Worm (Caenorhabditis elegans) whole organism, L4 larva: ENCODE data around the gene ugt-49.
A peak's percentile ranks its signal among the peaks of the same experiment; 100 is the strongest.

ENCODE experiments used
- F10B5.3 ChIP-seq: sonication (generic microtip); optimal IDR thresholded peaks from 2 replicates; lab custom pipeline; 2016; ENCODE audit warnings: mild to moderate bottlenecking, missing genetic modification characterization, missing compliant biosample characterization
- F26F4.8 ChIP-seq: fragments of 200-800 bp; sonication (Bioruptor generic); conservative IDR thresholded peaks from 2 replicates; pipeline ENCODE4 v1.3.6; 2022; ENCODE audit warnings: missing genetic modification characterization, missing compliant biosample characterization
- F44E2.7 ChIP-seq: fragments of 200-800 bp; sonication (Bioruptor generic); IDR thresholded peaks from 2 replicates; pipeline ENCODE4 v2.1.2; 2022; ENCODE audit warnings: missing genetic modification characterization, missing compliant biosample characterization
- F49E8.2 ChIP-seq: sonication (generic microtip); optimal IDR thresholded peaks from 2 replicates; lab custom pipeline; 2016; ENCODE audit warnings: missing compliant biosample characterization, mild to moderate bottlenecking, missing genetic modification characterization, borderline replicate concordance
- R02D3.7 ChIP-seq: fragments of 150-350 bp; sonication (generic microtip); optimal IDR thresholded peaks from 3 replicates; lab custom pipeline; 2014; ENCODE audit warnings: missing biosample characterization, missing genetic modification characterization
- T20F7.1 ChIP-seq: fragments of 200-800 bp; sonication (Bioruptor generic); optimal IDR thresholded peaks from 2 replicates; lab custom pipeline; 2018; ENCODE audit warnings: mild to moderate bottlenecking, missing genetic modification characterization, missing compliant biosample characterization
- Y105C5A.15 ChIP-seq: fragments of 200-800 bp; sonication (Bioruptor generic); IDR thresholded peaks from 2 replicates; pipeline ENCODE4 v1.3.6; 2022; ENCODE audit warnings: missing genetic modification characterization, missing compliant biosample characterization
- Y5F2A.4 ChIP-seq: fragments of 200-800 bp; sonication (Bioruptor generic); optimal IDR thresholded peaks from 2 replicates; lab custom pipeline; 2018; ENCODE audit warnings: mild to moderate bottlenecking, missing genetic modification characterization, missing compliant biosample characterization
- ZK337.2 ChIP-seq: fragments of 200-800 bp; sonication (Bioruptor generic); IDR thresholded peaks from 2 replicates; pipeline ENCODE4 v1.3.6; 2022; ENCODE audit warnings: missing genetic modification reagents, missing genetic modification characterization, missing compliant biosample characterization
- aha-1 ChIP-seq: fragments of 150-350 bp; peaks from one replicate; lab custom pipeline; 2014; ENCODE audit warnings: missing biosample characterization, missing genetic modification characterization
- aly-2 ChIP-seq: sonication (generic microtip); optimal IDR thresholded peaks from 2 replicates; lab custom pipeline; 2018; ENCODE audit warnings: missing biosample characterization, missing genetic modification characterization
- ceh-20 ChIP-seq: fragments of 200-800 bp; sonication (Bioruptor generic); IDR thresholded peaks from 2 replicates; pipeline ENCODE4 v1.3.6; 2022; ENCODE audit warnings: missing genetic modification reagents, missing genetic modification characterization, missing compliant biosample characterization
- ceh-44 ChIP-seq: fragments of 200-800 bp; sonication (Bioruptor generic); IDR thresholded peaks from 2 replicates; pipeline ENCODE4 v1.3.6; 2022; ENCODE audit warnings: missing genetic modification reagents, missing genetic modification characterization, missing compliant biosample characterization
- ceh-62 ChIP-seq: sonication (generic microtip); optimal IDR thresholded peaks from 2 replicates; lab custom pipeline; 2017; ENCODE audit warnings: missing biosample characterization, missing genetic modification characterization
- ceh-82 ChIP-seq: sonication (generic microtip); optimal IDR thresholded peaks from 2 replicates; lab custom pipeline; 2017; ENCODE audit warnings: missing biosample characterization, missing genetic modification characterization
- ces-1 ChIP-seq: fragments of 150-350 bp; sonication (generic microtip); optimal IDR thresholded peaks from 4 replicates; lab custom pipeline; 2014; ENCODE audit warnings: missing biosample characterization, missing genetic modification reagents, missing genetic modification characterization
- cey-2 ChIP-seq: sonication (generic microtip); optimal IDR thresholded peaks from 3 replicates; lab custom pipeline; 2017; ENCODE audit warnings: missing genetic modification characterization, mild to moderate bottlenecking, missing compliant biosample characterization, antibody characterized with exemption, borderline replicate concordance; ENCODE audit not compliant: insufficient read depth
- daf-12 ChIP-seq: fragments of 150-350 bp; optimal IDR thresholded peaks from 2 replicates; lab custom pipeline; 2014; ENCODE audit warnings: missing biosample characterization, missing genetic modification reagents, missing genetic modification characterization
- daf-19 ChIP-seq: fragments of 200-800 bp; sonication (Bioruptor generic); conservative IDR thresholded peaks from 2 replicates; pipeline ENCODE4 v1.3.6; 2022; ENCODE audit warnings: missing genetic modification characterization, missing compliant biosample characterization
- daf-8 ChIP-seq: fragments of 200-800 bp; sonication (Bioruptor generic); IDR thresholded peaks from 2 replicates; pipeline ENCODE4 v1.3.6; 2022; ENCODE audit warnings: missing genetic modification characterization, missing compliant biosample characterization
- dmd-6 ChIP-seq: fragments of 200-800 bp; sonication (Bioruptor generic); IDR thresholded peaks from 2 replicates; pipeline ENCODE4 v1.3.6; 2022; ENCODE audit warnings: missing genetic modification reagents, missing genetic modification characterization, missing compliant biosample characterization
- duxl-1 ChIP-seq: sonication (generic microtip); optimal IDR thresholded peaks from 2 replicates; lab custom pipeline; 2016; ENCODE audit warnings: mild to moderate bottlenecking, missing genetic modification characterization, moderate library complexity, missing compliant biosample characterization; ENCODE audit not compliant: poor library complexity
- dve-1 ChIP-seq: sonication (generic microtip); optimal IDR thresholded peaks from 2 replicates; lab custom pipeline; 2017; ENCODE audit warnings: antibody characterized with exemption, mild to moderate bottlenecking, missing genetic modification characterization, missing compliant biosample characterization; ENCODE audit not compliant: insufficient read depth
- gei-8 ChIP-seq: fragments of 200-800 bp; sonication (Bioruptor generic); optimal IDR thresholded peaks from 2 replicates; lab custom pipeline; 2018; ENCODE audit warnings: mild to moderate bottlenecking, missing genetic modification characterization, missing compliant biosample characterization
- hif-1 ChIP-seq, 2 experiments: sonication (generic microtip); optimal IDR thresholded peaks; 2 replicates each; lab custom pipeline; 2016 to 2017; ENCODE audit warnings: missing compliant biosample characterization in 2 of 2, missing genetic modification characterization in 2 of 2, missing genetic modification reagents in 2 of 2, missing genotype in 2 of 2, mild to moderate bottlenecking in 1 of 2
- hmg-1.1 ChIP-seq: fragments of 200-800 bp; sonication (Bioruptor generic); IDR thresholded peaks from 2 replicates; pipeline ENCODE4 v1.3.6; 2022; ENCODE audit warnings: missing genetic modification reagents, missing genetic modification characterization, missing compliant biosample characterization
- lin-1 ChIP-seq: fragments of 200-800 bp; sonication (Bioruptor generic); IDR thresholded peaks from 2 replicates; pipeline ENCODE4 v1.3.6; 2022; ENCODE audit warnings: missing genetic modification reagents, missing genetic modification characterization, missing compliant biosample characterization
- lin-13 ChIP-seq: fragments of 150-350 bp; optimal IDR thresholded peaks from 2 replicates; lab custom pipeline; 2014; ENCODE audit warnings: missing biosample characterization, missing genetic modification reagents, missing genetic modification characterization
- lsy-2 ChIP-seq, 2 experiments: fragments of 150-350 bp in 1 of 2; sonication (generic microtip) in 1 of 2; optimal IDR thresholded peaks; 2 replicates each; lab custom pipeline; 2014 to 2017; ENCODE audit warnings: missing biosample characterization in 2 of 2, missing genetic modification characterization in 2 of 2
- madf-5 ChIP-seq, 2 experiments: fragments of 200-800 bp; sonication (Bioruptor generic); IDR thresholded peaks; 2 replicates each; pipeline ENCODE4 v1.3.6; 2022; ENCODE audit warnings: missing compliant biosample characterization in 2 of 2, missing genetic modification characterization in 2 of 2
- madf-9 ChIP-seq: fragments of 200-800 bp; sonication (Bioruptor generic); conservative IDR thresholded peaks from 2 replicates; pipeline ENCODE4 v1.3.6; 2022; ENCODE audit warnings: missing genetic modification reagents, missing genetic modification characterization, missing compliant biosample characterization
- mep-1 ChIP-seq: fragments of 150-350 bp; sonication (generic microtip); optimal IDR thresholded peaks from 3 replicates; lab custom pipeline; 2014; ENCODE audit warnings: missing biosample characterization, missing genetic modification characterization
- mes-2 ChIP-seq: sonication (generic microtip); optimal IDR thresholded peaks from 2 replicates; lab custom pipeline; 2016; ENCODE audit warnings: missing genotype, mild to moderate bottlenecking, missing genetic modification characterization, missing compliant biosample characterization; ENCODE audit not compliant: poor library complexity, severe bottlenecking
- mxl-2 ChIP-seq: fragments of 200-800 bp; sonication (Bioruptor generic); conservative IDR thresholded peaks from 2 replicates; pipeline ENCODE4 v1.3.6; 2022; ENCODE audit warnings: missing genetic modification reagents, missing genetic modification characterization, missing compliant biosample characterization
- mxl-3 ChIP-seq: fragments of 200-800 bp; sonication (Bioruptor generic); optimal IDR thresholded peaks from 2 replicates; lab custom pipeline; 2018; ENCODE audit warnings: mild to moderate bottlenecking, missing genetic modification characterization, missing compliant biosample characterization
- nhr-102 ChIP-seq: sonication (generic microtip); optimal IDR thresholded peaks from 2 replicates; lab custom pipeline; 2016; ENCODE audit warnings: mild to moderate bottlenecking, missing genetic modification characterization, moderate library complexity, missing compliant biosample characterization
- nhr-11 ChIP-seq: fragments of 150-350 bp; optimal IDR thresholded peaks from 2 replicates; lab custom pipeline; 2014; ENCODE audit warnings: missing biosample characterization, missing genetic modification characterization
- nhr-25 ChIP-seq: sonication (generic microtip); optimal IDR thresholded peaks from 2 replicates; lab custom pipeline; 2017; ENCODE audit warnings: missing genetic modification characterization, mild to moderate bottlenecking, missing compliant biosample characterization, antibody characterized with exemption, moderate library complexity, borderline replicate concordance; ENCODE audit not compliant: insufficient read depth
- nhr-28 ChIP-seq: fragments of 150-350 bp; optimal IDR thresholded peaks from 2 replicates; lab custom pipeline; 2014; ENCODE audit warnings: missing biosample characterization, missing genetic modification characterization
- nhr-6 ChIP-seq: fragments of 150-350 bp; optimal IDR thresholded peaks from 2 replicates; lab custom pipeline; 2014; ENCODE audit warnings: missing biosample characterization, missing genetic modification characterization
- php-3 ChIP-seq: fragments of 200-800 bp; sonication (Bioruptor generic); IDR thresholded peaks from 2 replicates; pipeline ENCODE4 v1.3.6; 2022; ENCODE audit warnings: missing genetic modification reagents, missing genetic modification characterization, missing compliant biosample characterization
- pqm-1 ChIP-seq: sonication (generic microtip); optimal IDR thresholded peaks from 2 replicates; lab custom pipeline; 2017; ENCODE audit warnings: missing biosample characterization, missing genetic modification characterization
- rbr-2 ChIP-seq: sonication (generic microtip); optimal IDR thresholded peaks from 2 replicates; lab custom pipeline; 2016; ENCODE audit warnings: missing genotype, missing genetic modification characterization, missing compliant biosample characterization
- saeg-2 ChIP-seq: fragments of 200-800 bp; sonication (Bioruptor generic); IDR thresholded peaks from 2 replicates; pipeline ENCODE4 v1.3.6; 2022; ENCODE audit warnings: missing genetic modification reagents, missing genetic modification characterization, missing compliant biosample characterization
- spr-1 ChIP-seq: sonication (generic microtip); optimal IDR thresholded peaks from 2 replicates; lab custom pipeline; 2016; ENCODE audit warnings: mild to moderate bottlenecking, missing genetic modification characterization, missing compliant biosample characterization
- tag-97 ChIP-seq: fragments of 200-800 bp; sonication (Bioruptor generic); IDR thresholded peaks from 2 replicates; pipeline ENCODE4 v1.3.6; 2022; ENCODE audit warnings: missing genetic modification characterization, missing compliant biosample characterization
- unc-39 ChIP-seq: sonication (generic microtip); optimal IDR thresholded peaks from 2 replicates; lab custom pipeline; 2017; ENCODE audit warnings: missing biosample characterization, missing genetic modification characterization
- vab-7 ChIP-seq: fragments of 200-800 bp; sonication (Bioruptor generic); IDR thresholded peaks from 2 replicates; pipeline ENCODE4 v1.3.6; 2022; ENCODE audit warnings: missing genetic modification reagents, missing genetic modification characterization, missing compliant biosample characterization
- zip-11 ChIP-seq: fragments of 200-800 bp; sonication (Bioruptor generic); IDR thresholded peaks from 2 replicates; pipeline ENCODE4 v1.3.6; 2022; ENCODE audit warnings: missing genetic modification characterization, missing compliant biosample characterization

ugt-49 gene

ce11 chrV:10352928-10353427, 19.1 kb upstream of the ugt-49 start, which contains the start of gene nol-56 (continued):
- TF ChIP-seq Y5F2A.4 (GFP tag; lab: Kevin White, UChicago) (no peak), lin-1 (GFP tag; lab: Robert Waterston, UW) (no peak), tag-97 (GFP tag; lab: Robert Waterston, UW) (no peak), gei-8 (GFP tag; lab: Kevin White, UChicago) (no peak), aly-2 (no peak), ces-1 (GFP tag; lab: Kevin White, UChicago) (no peak), ceh-20 (GFP tag; lab: Robert Waterston, UW) (no peak), nhr-11 (tag; lab: Kevin White, UChicago) (peak; percentile 62), R02D3.7 (tag; lab: Kevin White, UChicago) (no peak), F44E2.7 (GFP tag; lab: Robert Waterston, UW) (no peak), saeg-2 (no peak), mep-1 (tag; lab: Kevin White, UChicago) (peak; percentile 87), lsy-2 (tag; optimal IDR thresholded peaks at IDR 0.05; lab: Kevin White, UChicago) (peak in 1 of 2 experiments; percentile 94), F49E8.2 (tag; lab: Kevin White, UChicago) (peak; percentile 11), php-3 (GFP tag; lab: Robert Waterston, UW) (no peak), aha-1 (tag; lab: Kevin White, UChicago) (no peak), ceh-82 (tag; lab: Kevin White, UChicago) (no peak), cey-2 (tag; lab: Kevin White, UChicago) (no peak), unc-39 (tag; lab: Kevin White, UChicago) (no peak), nhr-25 (tag; lab: Kevin White, UChicago) (peak; percentile 79), ceh-62 (tag; lab: Kevin White, UChicago) (no peak), rbr-2 (tag; lab: Kevin White, UChicago) (peak; percentile 71), nhr-6 (tag; lab: Kevin White, UChicago) (peak; percentile 62), madf-9 (no peak), Y105C5A.15 (GFP tag; lab: Robert Waterston, UW) (no peak), mxl-3 (GFP tag; lab: Kevin White, UChicago) (no peak), dve-1 (tag; lab: Kevin White, UChicago) (peak; percentile 82), daf-8 (GFP tag; lab: Robert Waterston, UW) (no peak), madf-5 (GFP tag; IDR thresholded peaks at IDR 0.05; lab: Robert Waterston, UW) (no peak), mes-2 (tag; lab: Kevin White, UChicago) (peak; percentile 93), vab-7 (no peak; the same call in 1 of the 2 replicates), T20F7.1 (peak; percentile 77), nhr-28 (tag; lab: Kevin White, UChicago) (peak; percentile 60), lin-13 (GFP tag; lab: Kevin White, UChicago) (peak; percentile 52), spr-1 (tag; lab: Kevin White, UChicago) (peak; percentile 52), zip-11 (GFP tag; lab: Robert Waterston, UW) (no peak), pqm-1 (tag; lab: Kevin White, UChicago) (no peak), mxl-2 (GFP tag; lab: Robert Waterston, UW) (no peak)

DNA sequence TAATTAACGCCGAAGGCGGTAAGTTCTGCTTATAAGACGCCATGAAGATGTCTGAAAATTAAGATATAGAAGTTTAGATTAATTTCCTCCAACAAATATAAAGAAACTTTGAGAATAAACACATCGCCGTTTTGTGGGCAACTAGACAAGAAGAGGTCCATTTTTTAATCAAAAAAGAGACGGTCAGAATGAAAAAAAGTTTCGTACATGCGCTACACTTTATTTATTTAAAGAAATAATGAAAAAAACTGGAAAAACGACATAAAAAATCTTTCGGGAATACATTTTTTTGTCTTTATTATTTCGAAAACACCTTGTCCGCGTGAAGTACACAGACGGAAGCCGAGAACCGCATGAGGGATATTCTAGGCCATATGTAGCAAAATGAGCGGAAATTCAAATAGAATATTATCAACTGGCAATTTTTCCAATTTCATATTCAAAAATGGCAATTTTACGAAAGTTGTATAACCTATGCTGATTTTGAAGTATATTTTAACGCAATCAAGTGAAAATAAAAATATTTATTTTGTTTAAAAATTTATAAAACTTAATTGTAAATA, 16.3 kb upstream of the ugt-49 start, which contains the start of gene sluh-7:
sluh-7 (minus strand) TSS at position 51 of the 563 bp plus-strand sequence.
- TF ChIP-seq daf-12 (tag; lab: Kevin White, UChicago) (no peak), mes-2 (tag; lab: Kevin White, UChicago) (peak; percentile 99), madf-9 (peak; percentile 75), spr-1 (tag; lab: Kevin White, UChicago) (no peak), ceh-44 (GFP tag; lab: Robert Waterston, UW) (no peak), F26F4.8 (GFP tag; lab: Robert Waterston, UW) (no peak), hif-1 (tag; optimal IDR thresholded peaks at IDR 0.05; lab: Kevin White, UChicago) (peak in 1 of 2 experiments; percentile 88), daf-19 (no peak), ZK337.2 (GFP tag; lab: Robert Waterston, UW) (peak; percentile 84), duxl-1 (tag; lab: Kevin White, UChicago) (peak; percentile 49), lin-1 (GFP tag; lab: Robert Waterston, UW) (no peak), nhr-102 (tag; lab: Kevin White, UChicago) (peak; percentile 66), hmg-1.1 (GFP tag; lab: Robert Waterston, UW) (0 out of 2 replicates have a peak, but pooled peaks have one; percentile 12), lin-13 (GFP tag; lab: Kevin White, UChicago) (peak; percentile 27), F10B5.3 (no peak), dmd-6 (GFP tag; lab: Robert Waterston, UW) (peak; percentile 56; the same call in 1 of the 2 replicates)
